Fruit fly (Drosophila melanogaster): Measurements from ENCODE around the gene dsx.

dm6 chr3R:7980222-7980621 is 13.0 kb upstream of the dsx start, which contains the start of gene Sfp84E:
- TF ChIP-seq CG8478 (optimal IDR thresholded peaks at IDR 0.05) (no peak), CTCF (optimal IDR thresholded peaks at IDR 0.05) (no peak)
